Fruit fly (Drosophila melanogaster) whole organism, prepupa: ENCODE data around the gene CG46463.
A peak's percentile ranks its signal among the peaks of the same experiment; 100 is the strongest.

Experiments used
- Blimp-1 ChIP-seq: fragments of 200-800 bp; sonication (Bioruptor generic); optimal IDR thresholded peaks from 3 replicates; lab custom pipeline; 2017; ENCODE audit warnings: missing biosample characterization, missing genetic modification characterization, mild to moderate bottlenecking, moderate library complexity, missing genetic modification reagents
- CG10631 ChIP-seq: fragments of 200-800 bp; sonication (Bioruptor generic); optimal IDR thresholded peaks from 2 replicates; lab custom pipeline; 2016; ENCODE audit warnings: missing biosample characterization, missing genetic modification characterization
- CG11294 ChIP-seq: fragments of 200-800 bp; sonication (Bioruptor generic); IDR thresholded peaks from 2 replicates; pipeline ENCODE4 v1.3.6; 2022; ENCODE audit warnings: missing biosample characterization, missing genetic modification characterization
- CG11902 ChIP-seq: fragments of 200-800 bp; sonication (Bioruptor generic); optimal IDR thresholded peaks from 3 replicates; lab custom pipeline; 2016; ENCODE audit warnings: missing biosample characterization, missing genetic modification characterization
- CG1621 ChIP-seq: fragments of 200-800 bp; sonication (Bioruptor generic); optimal IDR thresholded peaks from 3 replicates; lab custom pipeline; 2018; ENCODE audit warnings: missing biosample characterization, mild to moderate bottlenecking, missing genetic modification characterization
- CG16779 ChIP-seq: fragments of 200-800 bp; sonication (Bioruptor generic); optimal IDR thresholded peaks from 3 replicates; lab custom pipeline; 2017; ENCODE audit warnings: missing biosample characterization, mild to moderate bottlenecking, missing genetic modification characterization
- CG32006 ChIP-seq: fragments of 200-800 bp; sonication (Bioruptor generic); optimal IDR thresholded peaks from 3 replicates; lab custom pipeline; 2017; ENCODE audit warnings: missing biosample characterization, mild to moderate bottlenecking, missing genetic modification characterization
- CG34406 ChIP-seq: fragments of 200-800 bp; sonication (Bioruptor generic); optimal IDR thresholded peaks from 3 replicates; lab custom pipeline; 2016; ENCODE audit warnings: missing biosample characterization, missing genetic modification characterization
- CG3919 ChIP-seq: fragments of 200-800 bp; sonication (Bioruptor generic); optimal IDR thresholded peaks from 3 replicates; lab custom pipeline; 2016; ENCODE audit warnings: missing biosample characterization, missing genetic modification characterization
- CG4318 ChIP-seq: fragments of 200-800 bp; sonication (Bioruptor generic); optimal IDR thresholded peaks from 3 replicates; lab custom pipeline; 2017; ENCODE audit warnings: missing biosample characterization, mild to moderate bottlenecking, missing genetic modification characterization
- CG6163 ChIP-seq: fragments of 200-800 bp; sonication (Bioruptor generic); IDR thresholded peaks from 3 replicates; pipeline ENCODE4 v1.3.6; 2022; ENCODE audit warnings: missing biosample characterization, missing genetic modification characterization
- CG6808 ChIP-seq: fragments of 200-800 bp; sonication (Bioruptor generic); optimal IDR thresholded peaks from 3 replicates; lab custom pipeline; 2017; ENCODE audit warnings: missing biosample characterization, missing genetic modification characterization, mild to moderate bottlenecking, moderate library complexity, missing genetic modification reagents
- CG6854 ChIP-seq: fragments of 200-800 bp; sonication (Bioruptor generic); optimal IDR thresholded peaks from 2 replicates; lab custom pipeline; 2017; ENCODE audit warnings: missing biosample characterization, mild to moderate bottlenecking, missing genetic modification characterization
- CG7368 ChIP-seq: fragments of 200-800 bp; sonication (Bioruptor generic); optimal IDR thresholded peaks from 3 replicates; lab custom pipeline; 2016; ENCODE audit warnings: missing biosample characterization, missing genetic modification characterization
- CG8119 ChIP-seq: fragments of 200-800 bp; sonication (Bioruptor generic); IDR thresholded peaks from 3 replicates; pipeline ENCODE4 v1.3.6; 2022; ENCODE audit warnings: missing biosample characterization, missing genetic modification characterization
- CG8319 ChIP-seq: fragments of 200-800 bp; sonication (Bioruptor generic); optimal IDR thresholded peaks from 3 replicates; lab custom pipeline; 2016; ENCODE audit warnings: missing biosample characterization, missing genetic modification characterization
- CG8632 ChIP-seq: fragments of 200-800 bp; sonication (Bioruptor generic); optimal IDR thresholded peaks from 3 replicates; lab custom pipeline; 2016; ENCODE audit warnings: missing biosample characterization, missing genetic modification characterization
- Eip75B ChIP-seq: fragments of 200-800 bp; sonication (Bioruptor generic); optimal IDR thresholded peaks from 3 replicates; lab custom pipeline; 2016; ENCODE audit warnings: missing biosample characterization, missing genetic modification characterization
- Eip78C ChIP-seq: fragments of 200-800 bp; sonication (Bioruptor generic); peaks from one replicate; lab custom pipeline; 2016; ENCODE audit warnings: missing biosample characterization, missing genetic modification characterization
- Eip93F ChIP-seq: fragments of 200-800 bp; sonication (Bioruptor generic); optimal IDR thresholded peaks from 2 replicates; lab custom pipeline; 2016; ENCODE audit warnings: missing biosample characterization, mild to moderate bottlenecking, missing genetic modification characterization
- Ets96B ChIP-seq: fragments of 200-800 bp; optimal IDR thresholded peaks from 2 replicates; lab custom pipeline; 2019; ENCODE audit warnings: missing biosample characterization, mild to moderate bottlenecking, missing genetic modification characterization, moderate library complexity
- Hr39 ChIP-seq: fragments of 200-800 bp; sonication (Bioruptor generic); optimal IDR thresholded peaks from 2 replicates; lab custom pipeline; 2016; ENCODE audit warnings: missing biosample characterization, missing genetic modification characterization
- Met ChIP-seq: fragments of 200-800 bp; sonication (Bioruptor generic); optimal IDR thresholded peaks from 3 replicates; lab custom pipeline; 2016; ENCODE audit warnings: missing biosample characterization, missing genetic modification characterization
- OdsH ChIP-seq: fragments of 200-800 bp; sonication (Bioruptor generic); optimal IDR thresholded peaks from 3 replicates; lab custom pipeline; 2016; ENCODE audit warnings: missing biosample characterization, missing genetic modification characterization
- Sox15 ChIP-seq: fragments of 200-800 bp; sonication (Bioruptor generic); optimal IDR thresholded peaks from 3 replicates; lab custom pipeline; 2016; ENCODE audit warnings: missing biosample characterization, missing genetic modification characterization
- achi ChIP-seq: fragments of 200-800 bp; sonication (Bioruptor generic); optimal IDR thresholded peaks from 3 replicates; lab custom pipeline; 2016; ENCODE audit warnings: missing biosample characterization, missing genetic modification characterization
- dsx ChIP-seq: fragments of 200-800 bp; optimal IDR thresholded peaks from 3 replicates; lab custom pipeline; 2019; ENCODE audit warnings: missing biosample characterization, mild to moderate bottlenecking, missing genetic modification characterization, moderate library complexity; ENCODE audit not compliant: poor library complexity, severe bottlenecking
- esn ChIP-seq: fragments of 200-800 bp; sonication (Bioruptor generic); optimal IDR thresholded peaks from 2 replicates; lab custom pipeline; 2016; ENCODE audit warnings: missing biosample characterization, mild to moderate bottlenecking, missing genetic modification characterization, moderate library complexity
- fd85E ChIP-seq: fragments of 200-800 bp; sonication (Bioruptor generic); optimal IDR thresholded peaks from 3 replicates; lab custom pipeline; 2016; ENCODE audit warnings: missing biosample characterization, missing genetic modification characterization
- fkh ChIP-seq: fragments of 200-800 bp; sonication (Bioruptor generic); optimal IDR thresholded peaks from 3 replicates; lab custom pipeline; 2017; ENCODE audit warnings: missing biosample characterization, mild to moderate bottlenecking, missing genetic modification characterization, moderate library complexity
- lz ChIP-seq: fragments of 200-800 bp; sonication (Bioruptor generic); optimal IDR thresholded peaks from 3 replicates; lab custom pipeline; 2016; ENCODE audit warnings: missing biosample characterization, missing genetic modification characterization
- spab ChIP-seq: fragments of 200-800 bp; sonication (Bioruptor generic); optimal IDR thresholded peaks from 2 replicates; lab custom pipeline; 2017; ENCODE audit warnings: missing biosample characterization, mild to moderate bottlenecking, missing genetic modification characterization, missing genetic modification reagents
- ss ChIP-seq, 2 experiments: fragments of 200-800 bp; sonication (Bioruptor generic); optimal IDR thresholded peaks; 2 replicates in 1 of 2; 3 replicates in 1 of 2; lab custom pipeline; 2017 to 2018; ENCODE audit warnings: mild to moderate bottlenecking in 2 of 2, missing biosample characterization in 2 of 2, missing genetic modification characterization in 2 of 2, moderate library complexity in 1 of 2
- svp ChIP-seq: fragments of 200-800 bp; sonication (Bioruptor generic); peaks from one replicate; lab custom pipeline; 2016; ENCODE audit warnings: missing biosample characterization, missing genetic modification characterization
- topi ChIP-seq: fragments of 200-800 bp; sonication (Bioruptor generic); optimal IDR thresholded peaks from 3 replicates; lab custom pipeline; 2016; ENCODE audit warnings: missing biosample characterization, missing genetic modification characterization
- vri ChIP-seq: fragments of 200-800 bp; sonication (Bioruptor generic); optimal IDR thresholded peaks from 3 replicates; lab custom pipeline; 2016; ENCODE audit warnings: missing biosample characterization, mild to moderate bottlenecking, missing genetic modification characterization

The CG46463 gene

dm6 chr3L:3460402-3461027, 600 bp upstream of the CG46463 start, which contains the start of gene eIF5B (continued):
- TF ChIP-seq CG8119 (GFP tag; lab: Robert Waterston, UW) (peak; percentile 83), topi (GFP tag; lab: Kevin White, UChicago) (peak; percentile 65), CG4318 (GFP tag; lab: Kevin White, UChicago) (peak; percentile 74), Ets96B (tag; lab: Kevin White, UChicago) (peak; percentile 66), spab (GFP tag; lab: Kevin White, UChicago) (peak; percentile 49), Met (GFP tag; lab: Kevin White, UChicago) (peak; percentile 82), CG3919 (GFP tag; lab: Kevin White, UChicago) (peak; percentile 76), CG11902 (peak; percentile 74), fkh (GFP tag; lab: Kevin White, UChicago) (no peak), CG6808 (GFP tag; lab: Kevin White, UChicago) (no peak), ss (GFP tag; optimal IDR thresholded peaks at IDR 0.05; lab: Kevin White, UChicago) (peak; percentile 63 to 79), CG7368 (GFP tag; lab: Kevin White, UChicago) (peak; percentile 34), Sox15 (GFP tag; lab: Kevin White, UChicago) (peak; percentile 87), CG8319 (GFP tag; lab: Kevin White, UChicago) (peak; percentile 59), CG16779 (tag; lab: Kevin White, UChicago) (peak; percentile 42), CG1621 (peak; percentile 68), CG10631 (peak; percentile 78), esn (GFP tag; lab: Kevin White, UChicago) (peak; percentile 85), CG11294 (GFP tag; lab: Robert Waterston, UW) (peak; percentile 66)

dm6 chr3L:3461557-3462414, 671 bp downstream of the CG46463 start:
- TF ChIP-seq CG6854 = no peak
- no peak for TF ChIP-seq Blimp-1
- no peak for TF ChIP-seq fd85E
- no peak for TF ChIP-seq CG32006
- TF ChIP-seq lz (GFP tag; lab: Kevin White, UChicago) = no peak
- TF ChIP-seq OdsH (GFP tag; lab: Kevin White, UChicago) = no peak
- TF ChIP-seq topi (GFP tag; lab: Kevin White, UChicago) = no peak
- no peak for TF ChIP-seq CG1621
- TF ChIP-seq CG10631 = no peak
- peak; percentile 52 for TF ChIP-seq dsx (GFP tag; lab: Kevin White, UChicago)
- TF ChIP-seq CG34406 (GFP tag; lab: Kevin White, UChicago) = no peak
- TF ChIP-seq CG16779 (tag; lab: Kevin White, UChicago) = no peak
- 0 out of 3 replicates have a peak, but pooled peaks have one; percentile 11 for TF ChIP-seq CG6163
- TF ChIP-seq vri (GFP tag; lab: Kevin White, UChicago) = no peak
- TF ChIP-seq CG11294 (GFP tag; lab: Robert Waterston, UW) = no peak
- TF ChIP-seq svp = no peak
- TF ChIP-seq achi (GFP tag; lab: Kevin White, UChicago) = no peak
- no peak for TF ChIP-seq CG11902
- peak; percentile 6 for TF ChIP-seq Ets96B (tag; lab: Kevin White, UChicago)
- TF ChIP-seq CG8632 = no peak
- TF ChIP-seq Eip93F = no peak
- peak; percentile 67 for TF ChIP-seq Eip78C (GFP tag; lab: Kevin White, UChicago)
- TF ChIP-seq Eip75B (GFP tag; lab: Kevin White, UChicago) = no peak
- no peak for TF ChIP-seq Hr39 (GFP tag; lab: Kevin White, UChicago)
